Fruit fly (Drosophila melanogaster): ENCODE results near the gene Stat92E.

Gene Stat92E

dm6 chr3R:20555023-20555422 is 2.9 kb upstream of the Stat92E start:
- no peak for TF ChIP-seq OdsH (GFP tag; optimal IDR thresholded peaks at IDR 0.05)
- TF ChIP-seq svp (GFP tag) = peak; percentile 74
- TF ChIP-seq ss (GFP tag; optimal IDR thresholded peaks at IDR 0.05) = peak in 1 of 2 experiments; percentile 43
- no peak for TF ChIP-seq acj6 (GFP tag; optimal IDR thresholded peaks at IDR 0.05)
- peak; percentile 62; the same call in 1 of the 3 replicates for TF ChIP-seq CG6163 (GFP tag; IDR thresholded peaks at IDR 0.05)
- no peak for TF ChIP-seq CG6808 (GFP tag; optimal IDR thresholded peaks at IDR 0.05)
- no peak for TF ChIP-seq CG10669 (GFP tag; optimal IDR thresholded peaks at IDR 0.05)
- no peak for TF ChIP-seq Lpt (GFP tag; optimal IDR thresholded peaks at IDR 0.05)
- peak; percentile 49; the same call in 1 of the 2 replicates for TF ChIP-seq CG11294 (GFP tag; IDR thresholded peaks at IDR 0.05)
- TF ChIP-seq Met (GFP tag; optimal IDR thresholded peaks at IDR 0.05) = peak; percentile 33
- no peak for TF ChIP-seq Hr38 (GFP tag; optimal IDR thresholded peaks at IDR 0.05)
- peak; percentile 35 for TF ChIP-seq fkh (GFP tag; optimal IDR thresholded peaks at IDR 0.05)
- peak; percentile 61; the same call in 2 of the 3 replicates for TF ChIP-seq eg (GFP tag; IDR thresholded peaks at IDR 0.05)
- TF ChIP-seq CG11902 (GFP tag; optimal IDR thresholded peaks at IDR 0.05) = no peak
- TF ChIP-seq topi (GFP tag; optimal IDR thresholded peaks at IDR 0.05) = no peak
- peak; percentile 66 for TF ChIP-seq Eip78C (GFP tag)
- TF ChIP-seq CG6276 (GFP tag; optimal IDR thresholded peaks at IDR 0.05) = peak; percentile 35
- no peak for TF ChIP-seq CG11762 (GFP tag; optimal IDR thresholded peaks at IDR 0.05; ENCODE audit: insufficient read depth)

dm6 chr3R:20554300-20554699 is 2.2 kb upstream of the Stat92E start, which contains the start of gene att-ORFB:
Gene att-ORFB (minus strand): TSS chr3R:20554400.
- TF ChIP-seq dac (GFP tag; optimal IDR thresholded peaks at IDR 0.05) (no peak), CG8632 (GFP tag; optimal IDR thresholded peaks at IDR 0.05) (no peak), esn (GFP tag; optimal IDR thresholded peaks at IDR 0.05) (no peak), CG3919 (GFP tag; optimal IDR thresholded peaks at IDR 0.05) (no peak), CG31627 (GFP tag; optimal IDR thresholded peaks at IDR 0.05) (no peak), Sox102F (GFP tag; optimal IDR thresholded peaks at IDR 0.05) (no peak), fd85E (GFP tag; optimal IDR thresholded peaks at IDR 0.05) (no peak), achi (GFP tag; optimal IDR thresholded peaks at IDR 0.05) (no peak)

dm6 chr3R:20551487-20552079 is 528 bp downstream of the Stat92E start:
- TF ChIP-seq fkh (GFP tag; optimal IDR thresholded peaks at IDR 0.05) (peak; percentile 89), fd59A (GFP tag; optimal IDR thresholded peaks at IDR 0.05) (no peak), eg (GFP tag; IDR thresholded peaks at IDR 0.05) (peak; percentile 48; the same call in 2 of the 3 replicates), CG6163 (GFP tag; IDR thresholded peaks at IDR 0.05) (no peak), Eip78C (GFP tag) (peak; percentile 26), CG6808 (GFP tag; optimal IDR thresholded peaks at IDR 0.05) (no peak)

dm6 chr3R:20550632-20551486 is 1.3 kb downstream of the Stat92E start:
- no peak for TF ChIP-seq acj6 (GFP tag; optimal IDR thresholded peaks at IDR 0.05)
- TF ChIP-seq Met (GFP tag; optimal IDR thresholded peaks at IDR 0.05) = peak; percentile 6
- TF ChIP-seq lz (GFP tag; optimal IDR thresholded peaks at IDR 0.05) = no peak
- TF ChIP-seq vri (GFP tag; optimal IDR thresholded peaks at IDR 0.05) = peak; percentile 79
- TF ChIP-seq CG31627 (GFP tag; optimal IDR thresholded peaks at IDR 0.05) = no peak
- TF ChIP-seq CG6808 (GFP tag; optimal IDR thresholded peaks at IDR 0.05) = peak; percentile 43
- TF ChIP-seq CG11762 (GFP tag; optimal IDR thresholded peaks at IDR 0.05; ENCODE audit: insufficient read depth) = peak; percentile 24
- no peak for TF ChIP-seq Hr38 (GFP tag; optimal IDR thresholded peaks at IDR 0.05)
- peak; percentile 48 for TF ChIP-seq Sox102F (GFP tag; optimal IDR thresholded peaks at IDR 0.05)
- TF ChIP-seq CG32006 (GFP tag; optimal IDR thresholded peaks at IDR 0.05) = no peak
- TF ChIP-seq CG15336 (GFP tag; IDR thresholded peaks at IDR 0.05) = peak; percentile 52; the same call in 1 of the 2 replicates
- TF ChIP-seq CG16779 (tag; optimal IDR thresholded peaks at IDR 0.05) = peak; percentile 62
- no peak; the same call in 1 of the 2 replicates for TF ChIP-seq CG11294 (GFP tag; IDR thresholded peaks at IDR 0.05)
- TF ChIP-seq CG8119 (GFP tag; IDR thresholded peaks at IDR 0.05) = peak; percentile 51; the same call in 2 of the 3 replicates
- TF ChIP-seq CG6792 (GFP tag; optimal IDR thresholded peaks at IDR 0.05) = no peak
- peak; percentile 28 for TF ChIP-seq Ets96B (tag; optimal IDR thresholded peaks at IDR 0.05)
- no peak for TF ChIP-seq CG8319 (GFP tag; optimal IDR thresholded peaks at IDR 0.05)
- peak; percentile 45; the same call in 2 of the 3 replicates for TF ChIP-seq CG6163 (GFP tag; IDR thresholded peaks at IDR 0.05)
- TF ChIP-seq spab (GFP tag; optimal IDR thresholded peaks at IDR 0.05) = peak; percentile 25
- TF ChIP-seq Smox (GFP tag; optimal IDR thresholded peaks at IDR 0.05) = no peak
- no peak for TF ChIP-seq CG10669 (GFP tag; optimal IDR thresholded peaks at IDR 0.05)
- TF ChIP-seq net (GFP tag; optimal IDR thresholded peaks at IDR 0.05) = peak; percentile 43
- TF ChIP-seq fd85E (GFP tag; optimal IDR thresholded peaks at IDR 0.05) = no peak
- TF ChIP-seq Hr4 (GFP tag; optimal IDR thresholded peaks at IDR 0.05) = no peak
- TF ChIP-seq dsx (GFP tag; optimal IDR thresholded peaks at IDR 0.05; ENCODE audit: poor library complexity, severe bottlenecking) = peak; percentile 51
- peak; percentile 38 to 64 for TF ChIP-seq ss (GFP tag; optimal IDR thresholded peaks at IDR 0.05)
- TF ChIP-seq CG11902 (GFP tag; optimal IDR thresholded peaks at IDR 0.05) = no peak

All from whole organism, prepupa.